Fruit fly (Drosophila melanogaster): Measurements from ENCODE around the gene Cyp313a5.
A peak's percentile ranks its signal among the peaks of the same experiment; 100 is the strongest.

Gene Cyp313a5

DNA sequence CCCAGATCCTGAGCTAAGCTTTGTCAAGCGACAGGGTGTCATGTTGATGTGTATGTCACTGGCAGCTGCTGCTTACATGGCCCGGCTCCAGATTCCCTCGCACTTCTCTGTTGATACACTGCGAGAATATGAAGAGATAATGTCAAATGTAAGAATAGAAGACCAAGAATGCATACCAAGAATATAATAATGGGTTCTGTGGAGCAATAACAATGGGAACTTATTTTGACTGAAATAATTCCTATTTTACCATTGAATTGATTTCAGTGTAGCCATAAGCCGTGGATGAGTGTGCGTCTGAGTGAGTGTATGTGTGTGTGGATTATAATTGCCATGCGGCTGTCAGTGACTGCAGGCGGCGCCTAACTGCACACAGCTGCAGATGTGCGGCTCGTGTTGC lies 38.4 kb downstream of the Cyp313a5 start:
- TF ChIP-seq Lpt (GFP tag; optimal IDR thresholded peaks at IDR 0.05) (no peak), spab (GFP tag; optimal IDR thresholded peaks at IDR 0.05) (peak; percentile 12), CG8632 (GFP tag; optimal IDR thresholded peaks at IDR 0.05) (peak; percentile 1), OdsH (GFP tag; optimal IDR thresholded peaks at IDR 0.05) (peak; percentile 27), CG10669 (GFP tag; optimal IDR thresholded peaks at IDR 0.05) (peak; percentile 38), pdm3 (GFP tag; optimal IDR thresholded peaks at IDR 0.05) (peak; percentile 41), Sox102F (GFP tag; optimal IDR thresholded peaks at IDR 0.05) (no peak), acj6 (GFP tag; optimal IDR thresholded peaks at IDR 0.05) (peak; percentile 10), eg (GFP tag; IDR thresholded peaks at IDR 0.05) (peak; percentile 63; the same call in 2 of the 3 replicates), achi (GFP tag; optimal IDR thresholded peaks at IDR 0.05) (peak; percentile 20), CG11762 (GFP tag; optimal IDR thresholded peaks at IDR 0.05; ENCODE audit: insufficient read depth) (no peak), Ets96B (tag; optimal IDR thresholded peaks at IDR 0.05) (peak; percentile 43), CG16779 (tag; optimal IDR thresholded peaks at IDR 0.05) (no peak), Hr39 (GFP tag; optimal IDR thresholded peaks at IDR 0.05) (peak; percentile 16), CG6792 (GFP tag; optimal IDR thresholded peaks at IDR 0.05) (no peak), salr (GFP tag; optimal IDR thresholded peaks at IDR 0.05) (no peak), Eip75B (GFP tag; optimal IDR thresholded peaks at IDR 0.05) (peak; percentile 38), CG10631 (GFP tag; optimal IDR thresholded peaks at IDR 0.05) (peak; percentile 47), Gug (GFP tag; IDR thresholded peaks at IDR 0.05) (no peak), CG15336 (GFP tag; IDR thresholded peaks at IDR 0.05) (peak; percentile 42; the same call in 1 of the 2 replicates), ss (GFP tag; optimal IDR thresholded peaks at IDR 0.05) (peak in 1 of 2 experiments; percentile 17), CG32006 (GFP tag; optimal IDR thresholded peaks at IDR 0.05) (peak; percentile 47), CG3032 (tag; optimal IDR thresholded peaks at IDR 0.05) (no peak), CG9139 (GFP tag; optimal IDR thresholded peaks at IDR 0.05) (no peak), Eip78C (GFP tag) (no peak), Met (GFP tag; optimal IDR thresholded peaks at IDR 0.05) (peak; percentile 23), CG6808 (GFP tag; optimal IDR thresholded peaks at IDR 0.05) (peak; percentile 16), fd59A (GFP tag; optimal IDR thresholded peaks at IDR 0.05) (peak; percentile 19), CG6163 (GFP tag; IDR thresholded peaks at IDR 0.05) (peak; percentile 46; the same call in 1 of the 3 replicates), Hr4 (GFP tag; optimal IDR thresholded peaks at IDR 0.05) (peak; percentile 17)

DNA sequence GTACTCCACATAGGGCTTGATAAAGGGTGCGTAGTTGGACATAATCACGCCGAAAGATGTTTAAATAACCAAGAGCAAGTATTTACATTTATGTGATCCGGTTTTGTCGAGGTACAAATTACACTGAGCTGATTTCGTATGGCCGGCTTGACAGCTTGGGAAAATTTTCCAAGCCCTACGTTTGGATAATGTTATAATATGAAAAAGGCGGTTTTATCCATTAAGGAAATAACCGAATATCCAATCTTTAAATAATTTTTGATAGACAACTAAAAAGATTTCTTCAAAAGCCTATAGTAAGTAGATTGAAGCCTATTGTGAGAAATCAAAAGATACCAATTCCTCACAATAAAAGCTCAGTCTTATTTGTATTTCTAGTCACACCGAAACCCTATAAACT lies 39.6 kb downstream of the Cyp313a5 start, which contains the start of the genes eIF3d2 and CG43450:
Gene eIF3d2, minus strand, starts transcription at position 101 of the 400 bp plus-strand sequence.
Gene CG43450, plus strand, starts transcription at position 384 of the 400 bp plus-strand sequence.
- TF ChIP-seq Ets21C (GFP tag; optimal IDR thresholded peaks at IDR 0.05): no peak
- no peak for TF ChIP-seq Hr39 (GFP tag; optimal IDR thresholded peaks at IDR 0.05)
- TF ChIP-seq dac (GFP tag; optimal IDR thresholded peaks at IDR 0.05): no peak
- no peak for TF ChIP-seq CG3032 (tag; optimal IDR thresholded peaks at IDR 0.05)
- no peak for TF ChIP-seq CG7368 (GFP tag; optimal IDR thresholded peaks at IDR 0.05)
- TF ChIP-seq net (GFP tag; optimal IDR thresholded peaks at IDR 0.05): no peak
- TF ChIP-seq Smox (GFP tag; optimal IDR thresholded peaks at IDR 0.05): no peak
- no peak for TF ChIP-seq CG10631 (GFP tag; optimal IDR thresholded peaks at IDR 0.05)
- no peak for TF ChIP-seq CG8119 (GFP tag; IDR thresholded peaks at IDR 0.05)
- no peak for TF ChIP-seq CG11294 (GFP tag; IDR thresholded peaks at IDR 0.05)
- TF ChIP-seq CG8632 (GFP tag; optimal IDR thresholded peaks at IDR 0.05): no peak
- no peak for TF ChIP-seq Met (GFP tag; optimal IDR thresholded peaks at IDR 0.05)
- TF ChIP-seq CG31627 (GFP tag; optimal IDR thresholded peaks at IDR 0.05): no peak
- no peak for TF ChIP-seq CG11762 (GFP tag; optimal IDR thresholded peaks at IDR 0.05; ENCODE audit: insufficient read depth)

dm6 chr3R:12185615-12186014 lies 48.9 kb downstream of the Cyp313a5 start:
- no peak for TF ChIP-seq svp (GFP tag)
- TF ChIP-seq Sox14 (GFP tag; optimal IDR thresholded peaks at IDR 0.05): no peak
- TF ChIP-seq CG10669 (GFP tag; optimal IDR thresholded peaks at IDR 0.05): no peak
- no peak for TF ChIP-seq CG32006 (GFP tag; optimal IDR thresholded peaks at IDR 0.05)
